Worm (Caenorhabditis elegans): ENCODE results near the gene F13A2.5.

ce11 chrV:4398127-4398526, 3.6 kb downstream of the F13A2.5 start:
- TF ChIP-seq ces-1 (GFP tag; optimal IDR thresholded peaks at IDR 0.05) (no peak), snpc-4 (tag; optimal IDR thresholded peaks at IDR 0.05) (no peak), nhr-237 (tag; optimal IDR thresholded peaks at IDR 0.05) (no peak), unc-62 (GFP tag; optimal IDR thresholded peaks at IDR 0.05) (no peak), blmp-1 (tag; optimal IDR thresholded peaks at IDR 0.05) (no peak), pha-4 (tag; optimal IDR thresholded peaks at IDR 0.05) (no peak), nhr-28 (tag; optimal IDR thresholded peaks at IDR 0.05) (no peak), ztf-11 (tag; optimal IDR thresholded peaks at IDR 0.05) (no peak), nhr-12 (tag; optimal IDR thresholded peaks at IDR 0.05) (no peak), elt-3 (tag; optimal IDR thresholded peaks at IDR 0.05) (no peak), elt-1 (tag; optimal IDR thresholded peaks at IDR 0.05; ENCODE audit: borderline replicate concordance, insufficient read depth) (no peak), drap-1 (GFP tag; optimal IDR thresholded peaks at IDR 0.05) (no peak), unc-39 (tag; optimal IDR thresholded peaks at IDR 0.05) (no peak), nhr-76 (tag; optimal IDR thresholded peaks at IDR 0.05) (no peak)

All from whole organism, mixed stage, embryonic.